Worm (Caenorhabditis elegans): ENCODE measurements around the gene pygl-1.

ce11 chrV:3579795-3580194, 972 bp downstream of the pygl-1 start:
- no peak for TF ChIP-seq nhr-11 (tag; optimal IDR thresholded peaks at IDR 0.05)
- no peak for TF ChIP-seq nhr-12 (tag; optimal IDR thresholded peaks at IDR 0.05)
- no peak for TF ChIP-seq egl-27 (tag; optimal IDR thresholded peaks at IDR 0.05)
- TF ChIP-seq elt-1 (tag; optimal IDR thresholded peaks at IDR 0.05) = no peak
- TF ChIP-seq ZK546.5 (tag; optimal IDR thresholded peaks at IDR 0.05) = no peak
- TF ChIP-seq egl-5 (tag; optimal IDR thresholded peaks at IDR 0.05) = no peak
